Worm (Caenorhabditis elegans): ENCODE results near the gene agr-1.
"Not testable (repeated sequence)": the region's sequence is repeated elsewhere in the genome, so short reads cannot be mapped to it uniquely, and the experiment has no call there.

The agr-1 gene

ce11 chrII:6775076-6775475 is at the start of gene agr-1:
TSS of gene agr-1 (minus strand) at chrII:6775176.
- not testable (repeated sequence) for TF ChIP-seq pqm-1, hlh-6, fax-1 (tag; optimal IDR thresholded peaks at IDR 0.05)

ce11 chrII:6824524-6824923 is 49.5 kb upstream of the agr-1 start:
- TF ChIP-seq K09A11.1 (tag; optimal IDR thresholded peaks at IDR 0.05; ENCODE audit: insufficient read depth): no peak
- peak; percentile 87 for TF ChIP-seq unc-55 (GFP tag; optimal IDR thresholded peaks at IDR 0.05)
- TF ChIP-seq elt-2 (tag; optimal IDR thresholded peaks at IDR 0.05): peak; percentile 90
- peak; percentile 6 for TF ChIP-seq dve-1 (tag; optimal IDR thresholded peaks at IDR 0.05)

ce11 chrII:6823912-6824311 is 48.9 kb upstream of the agr-1 start:
- no peak for TF ChIP-seq unc-55 (GFP tag; optimal IDR thresholded peaks at IDR 0.05)
- no peak for TF ChIP-seq odd-2 (tag; optimal IDR thresholded peaks at IDR 0.05)
- TF ChIP-seq unc-42 (tag; optimal IDR thresholded peaks at IDR 0.05): peak; percentile 67
- no peak for TF ChIP-seq C08G9.2 (tag; optimal IDR thresholded peaks at IDR 0.05)
- peak; percentile 0 for TF ChIP-seq nfya-1 (tag; optimal IDR thresholded peaks at IDR 0.05)
- no peak for TF ChIP-seq fkh-10 (GFP tag; optimal IDR thresholded peaks at IDR 0.05)
- no peak for TF ChIP-seq ceh-14 (tag; optimal IDR thresholded peaks at IDR 0.05)
- no peak for TF ChIP-seq gmeb-2 (tag; optimal IDR thresholded peaks at IDR 0.05)
- no peak for TF ChIP-seq pag-3 (tag; optimal IDR thresholded peaks at IDR 0.05; ENCODE audit: borderline replicate concordance)
- no peak for TF ChIP-seq zip-5 (tag; optimal IDR thresholded peaks at IDR 0.05)
- no peak for TF ChIP-seq tbx-7 (tag; optimal IDR thresholded peaks at IDR 0.05)
- TF ChIP-seq sdc-2 (tag; optimal IDR thresholded peaks at IDR 0.05): no peak
- no peak for TF ChIP-seq elt-2 (tag; optimal IDR thresholded peaks at IDR 0.05)

- TF ChIP-seq madf-2 (tag; optimal IDR thresholded peaks at IDR 0.05) (no peak), tbx-2 (tag; optimal IDR thresholded peaks at IDR 0.05) (peak; percentile 25), ceh-18 (tag; optimal IDR thresholded peaks at IDR 0.05) (peak; percentile 40), hlh-8 (tag; optimal IDR thresholded peaks at IDR 0.05) (peak; percentile 69), rnt-1 (tag; optimal IDR thresholded peaks at IDR 0.05) (peak; percentile 25), unc-55 (GFP tag; optimal IDR thresholded peaks at IDR 0.05) (peak; percentile 99), ets-4 (tag; optimal IDR thresholded peaks at IDR 0.05) (no peak)
Measured at ce11 chrII:6823233-6823632, 48.3 kb upstream of the agr-1 start.

ce11 chrII:6822347-6822746 is 47.4 kb upstream of the agr-1 start:
- TF ChIP-seq sox-4 (tag; optimal IDR thresholded peaks at IDR 0.05): no peak
- TF ChIP-seq elt-2 (tag; optimal IDR thresholded peaks at IDR 0.05): peak; percentile 39
- TF ChIP-seq rnt-1 (tag; optimal IDR thresholded peaks at IDR 0.05): peak; percentile 81
- no peak for TF ChIP-seq fax-1 (tag; optimal IDR thresholded peaks at IDR 0.05)
- TF ChIP-seq fkh-6 (tag; optimal IDR thresholded peaks at IDR 0.05): no peak
- peak; percentile 57 for TF ChIP-seq nfya-1 (tag; optimal IDR thresholded peaks at IDR 0.05)
- TF ChIP-seq ceh-18 (tag; optimal IDR thresholded peaks at IDR 0.05): peak; percentile 68
- peak; percentile 93 for TF ChIP-seq unc-55 (GFP tag; optimal IDR thresholded peaks at IDR 0.05)
- TF ChIP-seq ceh-6 (GFP tag; optimal IDR thresholded peaks at IDR 0.05): no peak

- TF ChIP-seq elt-2 (tag; optimal IDR thresholded peaks at IDR 0.05) (peak; percentile 86), dve-1 (tag; optimal IDR thresholded peaks at IDR 0.05) (no peak), odd-2 (tag; optimal IDR thresholded peaks at IDR 0.05) (no peak), unc-42 (tag; optimal IDR thresholded peaks at IDR 0.05) (peak; percentile 54)
Measured at ce11 chrII:6821832-6822231, 46.9 kb upstream of the agr-1 start.

- TF ChIP-seq unc-55 (GFP tag; optimal IDR thresholded peaks at IDR 0.05) (peak; percentile 29), K09A11.1 (tag; optimal IDR thresholded peaks at IDR 0.05; ENCODE audit: insufficient read depth) (no peak)
Measured at ce11 chrII:6821118-6821517, 46.1 kb upstream of the agr-1 start.
